Worm (Caenorhabditis elegans): Measurements from ENCODE around the gene gst-2.

ce11 chrIV:10174328-10174727, 32.5 kb upstream of the gst-2 start, which contains the start of gene pxf-1:
- TF ChIP-seq flt-1 (GFP tag; IDR thresholded peaks at IDR 0.05) (no peak), cog-1 (tag; optimal IDR thresholded peaks at IDR 0.05) (no peak), ztf-29 (GFP tag; IDR thresholded peaks at IDR 0.05) (no peak)

Measured in whole organism, midembryonic.